Fruit fly (Drosophila melanogaster) whole organism, embryonic: ENCODE data around the gene MESR3.

Source experiments
- CG11085 ChIP-seq: fragments of 200-800 bp; sonication (Bioruptor generic); IDR thresholded peaks from 2 replicates; pipeline ENCODE4 v1.3.6; 2022; ENCODE audit warnings: missing biosample characterization, missing genetic modification characterization
- CG12659 ChIP-seq: fragments of 200-800 bp; sonication (Bioruptor generic); optimal IDR thresholded peaks from 3 replicates; lab custom pipeline; 2017; ENCODE audit warnings: mild to moderate bottlenecking, missing biosample characterization, missing genetic modification reagents, missing genetic modification characterization
- CG14014 ChIP-seq: fragments of 200-800 bp; sonication (Bioruptor generic); IDR thresholded peaks from 2 replicates; pipeline ENCODE4 v1.3.6; 2022; ENCODE audit warnings: missing biosample characterization, missing genetic modification characterization
- CG17186 ChIP-seq: fragments of 200-800 bp; sonication (Bioruptor generic); optimal IDR thresholded peaks from 3 replicates; lab custom pipeline; 2017; ENCODE audit warnings: missing biosample characterization, missing genetic modification reagents, missing genetic modification characterization
- CG17385 ChIP-seq: fragments of 200-800 bp; sonication (Bioruptor generic); optimal IDR thresholded peaks from 3 replicates; lab custom pipeline; 2018; ENCODE audit warnings: missing biosample characterization, mild to moderate bottlenecking, missing genetic modification characterization
- CG17568 ChIP-seq: fragments of 200-800 bp; sonication (Bioruptor generic); optimal IDR thresholded peaks from 2 replicates; lab custom pipeline; 2018; ENCODE audit warnings: missing biosample characterization, mild to moderate bottlenecking, missing genetic modification characterization, moderate library complexity
- CG18262 ChIP-seq: fragments of 200-800 bp; optimal IDR thresholded peaks from 3 replicates; lab custom pipeline; 2019; ENCODE audit warnings: missing biosample characterization, mild to moderate bottlenecking, missing genetic modification characterization, moderate library complexity
- CG2712 ChIP-seq: fragments of 200-800 bp; optimal IDR thresholded peaks from 3 replicates; lab custom pipeline; 2019; ENCODE audit warnings: missing biosample characterization, mild to moderate bottlenecking, missing genetic modification characterization, moderate library complexity
- CG2889 ChIP-seq: fragments of 200-800 bp; sonication (Bioruptor generic); IDR thresholded peaks from 3 replicates; pipeline ENCODE4 v1.3.6; 2022; ENCODE audit warnings: missing biosample characterization, missing genetic modification characterization
- CG3065 ChIP-seq: fragments of 200-800 bp; sonication (Bioruptor generic); optimal IDR thresholded peaks from 2 replicates; lab custom pipeline; 2016; ENCODE audit warnings: missing biosample characterization, missing genetic modification characterization
- CG3163 ChIP-seq: fragments of 200-800 bp; sonication (Bioruptor generic); optimal IDR thresholded peaks from 3 replicates; lab custom pipeline; 2016; ENCODE audit warnings: missing biosample characterization, missing genetic modification characterization
- CG32772 ChIP-seq: fragments of 200-800 bp; sonication (Bioruptor generic); IDR thresholded peaks from 2 replicates; pipeline ENCODE4 v1.3.6; 2022; ENCODE audit warnings: missing biosample characterization, missing genetic modification characterization
- CG3281 ChIP-seq: fragments of 200-800 bp; sonication (Bioruptor generic); optimal IDR thresholded peaks from 3 replicates; lab custom pipeline; 2017; ENCODE audit warnings: missing biosample characterization, mild to moderate bottlenecking, missing genetic modification characterization
- CG3995 ChIP-seq: fragments of 200-800 bp; sonication (Bioruptor generic); optimal IDR thresholded peaks from 3 replicates; lab custom pipeline; 2016; ENCODE audit warnings: missing biosample characterization, missing genetic modification characterization
- CG42726 ChIP-seq: fragments of 200-800 bp; sonication (Bioruptor generic); IDR thresholded peaks from 2 replicates; pipeline ENCODE4 v1.3.6; 2022; ENCODE audit warnings: missing biosample characterization, missing genetic modification characterization; ENCODE audit not compliant: partially characterized antibody
- CG4424 ChIP-seq: fragments of 200-800 bp; sonication (Bioruptor generic); optimal IDR thresholded peaks from 3 replicates; lab custom pipeline; 2016; ENCODE audit warnings: missing biosample characterization, missing genetic modification characterization
- CG7357 ChIP-seq: fragments of 200-800 bp; sonication (Bioruptor generic); IDR thresholded peaks from 3 replicates; pipeline ENCODE4 v1.3.6; 2022; ENCODE audit warnings: missing biosample characterization, missing genetic modification characterization
- CG8359 ChIP-seq: fragments of 200-800 bp; sonication (Bioruptor generic); optimal IDR thresholded peaks from 2 replicates; lab custom pipeline; 2017; ENCODE audit warnings: missing biosample characterization, mild to moderate bottlenecking, missing genetic modification characterization, borderline replicate concordance
- CG8924 ChIP-seq: fragments of 200-800 bp; optimal IDR thresholded peaks from 3 replicates; lab custom pipeline; 2019; ENCODE audit warnings: missing biosample characterization, mild to moderate bottlenecking, missing genetic modification characterization, moderate library complexity
- CG9437 ChIP-seq: fragments of 200-800 bp; sonication (Bioruptor generic); optimal IDR thresholded peaks from 2 replicates; lab custom pipeline; 2018; ENCODE audit warnings: missing biosample characterization, mild to moderate bottlenecking, missing genetic modification characterization
- CHES-1-like ChIP-seq: fragments of 200-800 bp; sonication (Bioruptor generic); optimal IDR thresholded peaks from 2 replicates; lab custom pipeline; 2016; ENCODE audit warnings: missing biosample characterization, missing genetic modification characterization
- D19A ChIP-seq: fragments of 200-800 bp; optimal IDR thresholded peaks from 3 replicates; lab custom pipeline; 2019; ENCODE audit warnings: missing biosample characterization, mild to moderate bottlenecking, missing genetic modification characterization, moderate library complexity
- ERR ChIP-seq: fragments of 200-800 bp; sonication (Bioruptor generic); optimal IDR thresholded peaks from 2 replicates; lab custom pipeline; 2016; ENCODE audit warnings: missing biosample characterization, missing genetic modification characterization
- Kr ChIP-seq: fragments of 200-800 bp; sonication (Bioruptor generic); optimal IDR thresholded peaks from 2 replicates; lab custom pipeline; 2017; ENCODE audit warnings: missing biosample characterization, mild to moderate bottlenecking, missing genetic modification characterization
- Mes4 ChIP-seq: fragments of 200-800 bp; sonication (Bioruptor generic); optimal IDR thresholded peaks from 2 replicates; lab custom pipeline; 2016; ENCODE audit warnings: missing biosample characterization, missing genetic modification characterization
- NC2α ChIP-seq: fragments of 200-800 bp; sonication (Bioruptor generic); optimal IDR thresholded peaks from 2 replicates; lab custom pipeline; 2016; ENCODE audit warnings: missing biosample characterization, missing genetic modification characterization
- Oaz ChIP-seq: fragments of 200-800 bp; sonication (Bioruptor generic); IDR thresholded peaks from 2 replicates; pipeline ENCODE4 v1.3.6; 2022; ENCODE audit warnings: missing biosample characterization, missing genetic modification characterization
- Pdp1 ChIP-seq, 2 experiments: fragments of 200-800 bp; sonication (Bioruptor generic); optimal IDR thresholded peaks; 3 replicates each; lab custom pipeline; 2016; ENCODE audit warnings: missing biosample characterization in 2 of 2, missing genetic modification characterization in 2 of 2, mild to moderate bottlenecking in 1 of 2, moderate library complexity in 1 of 2
- Rfx ChIP-seq: fragments of 200-800 bp; sonication (Bioruptor generic); IDR thresholded peaks from 2 replicates; pipeline ENCODE4 v1.3.6; 2022; ENCODE audit warnings: missing biosample characterization, missing genetic modification characterization
- Spps ChIP-seq: fragments of 200-800 bp; sonication (Bioruptor generic); optimal IDR thresholded peaks from 2 replicates; lab custom pipeline; 2018; ENCODE audit warnings: missing biosample characterization, mild to moderate bottlenecking, missing genetic modification characterization
- abd-A ChIP-seq: fragments of 200-800 bp; sonication (Bioruptor generic); optimal IDR thresholded peaks from 3 replicates; lab custom pipeline; 2019; ENCODE audit warnings: missing biosample characterization, mild to moderate bottlenecking, missing genetic modification characterization, moderate library complexity
- aop ChIP-seq: fragments of 200-800 bp; sonication (Bioruptor generic); IDR thresholded peaks from 2 replicates; pipeline ENCODE4 v1.3.6; 2022; ENCODE audit warnings: missing biosample characterization, missing genetic modification characterization
- ara ChIP-seq: fragments of 200-800 bp; sonication (Bioruptor generic); IDR thresholded peaks from 2 replicates; pipeline ENCODE4 v1.3.6; 2022; ENCODE audit warnings: missing biosample characterization, missing genetic modification characterization
- ash1 ChIP-seq: fragments of 200-800 bp; sonication (Bioruptor generic); optimal IDR thresholded peaks from 2 replicates; lab custom pipeline; 2018; ENCODE audit warnings: missing biosample characterization, mild to moderate bottlenecking, missing genetic modification characterization
- bowl ChIP-seq: fragments of 200-800 bp; sonication (Bioruptor generic); IDR thresholded peaks from 2 replicates; pipeline ENCODE4 v1.3.6; 2022; ENCODE audit warnings: missing biosample characterization, missing genetic modification characterization
- exex ChIP-seq: fragments of 200-800 bp; sonication (Bioruptor generic); optimal IDR thresholded peaks from 4 replicates; lab custom pipeline; 2018; ENCODE audit warnings: missing biosample characterization, mild to moderate bottlenecking, missing genetic modification characterization, moderate library complexity
- gt ChIP-seq: fragments of 200-800 bp; sonication (Bioruptor generic); IDR thresholded peaks from 2 replicates; pipeline ENCODE4 v1.3.6; 2022; ENCODE audit warnings: missing biosample characterization, missing genetic modification characterization
- ham ChIP-seq: fragments of 200-800 bp; sonication (Bioruptor generic); IDR thresholded peaks from 2 replicates; pipeline ENCODE4 v1.3.6; 2022; ENCODE audit warnings: missing biosample characterization, missing genetic modification characterization
- her ChIP-seq: fragments of 200-800 bp; sonication (Bioruptor generic); optimal IDR thresholded peaks from 2 replicates; lab custom pipeline; 2016; ENCODE audit warnings: missing biosample characterization, missing genetic modification characterization
- hkb ChIP-seq, 2 experiments: fragments of 200-800 bp in 1 of 2; fragments of >200 bp in 1 of 2; sonication (Bioruptor generic) in 1 of 2; IDR thresholded peaks in 1 of 2; optimal IDR thresholded peaks in 1 of 2; 2 replicates each; pipeline versions ENCODE4 v1.3.6 to Lab custom; 2017 to 2022; ENCODE audit warnings: missing biosample characterization in 1 of 2, missing genetic modification characterization in 1 of 2
- ind ChIP-seq: fragments of 200-800 bp; sonication (Bioruptor generic); optimal IDR thresholded peaks from 3 replicates; lab custom pipeline; 2016; ENCODE audit warnings: missing biosample characterization, missing genetic modification characterization
- insv ChIP-seq, 2 experiments: fragments of 200-800 bp; sonication (Bioruptor generic); optimal IDR thresholded peaks; 3 replicates each; lab custom pipeline; 2016 to 2018; ENCODE audit warnings: missing biosample characterization in 2 of 2, missing genetic modification characterization in 2 of 2
- nerfin-1 ChIP-seq: fragments of 200-800 bp; sonication (Bioruptor generic); optimal IDR thresholded peaks from 3 replicates; lab custom pipeline; 2019; ENCODE audit warnings: missing biosample characterization, mild to moderate bottlenecking, missing genetic modification characterization, moderate library complexity
- onecut ChIP-seq: fragments of 200-800 bp; sonication (Bioruptor generic); IDR thresholded peaks from 2 replicates; pipeline ENCODE4 v1.3.6; 2022; ENCODE audit warnings: missing biosample characterization, missing genetic modification characterization
- pita ChIP-seq: fragments of 200-800 bp; sonication (Bioruptor generic); optimal IDR thresholded peaks from 2 replicates; lab custom pipeline; 2017; ENCODE audit warnings: missing biosample characterization, mild to moderate bottlenecking, missing genetic modification characterization
- psq ChIP-seq: fragments of 200-800 bp; sonication (Bioruptor generic); optimal IDR thresholded peaks from 2 replicates; lab custom pipeline; 2017; ENCODE audit warnings: missing biosample characterization, missing genetic modification characterization
- run ChIP-seq: fragments of 200-800 bp; sonication (Bioruptor generic); optimal IDR thresholded peaks from 3 replicates; lab custom pipeline; 2018; ENCODE audit warnings: missing biosample characterization, mild to moderate bottlenecking, missing genetic modification characterization
- tio ChIP-seq: fragments of 200-800 bp; sonication (Bioruptor generic); optimal IDR thresholded peaks from 2 replicates; lab custom pipeline; 2017; ENCODE audit warnings: missing biosample characterization, missing genetic modification characterization, inconsistent platforms
- unc-4 ChIP-seq: fragments of 200-800 bp; sonication (Bioruptor generic); IDR thresholded peaks from 2 replicates; pipeline ENCODE4 v1.3.6; 2022; ENCODE audit warnings: missing biosample characterization, missing genetic modification characterization; ENCODE audit not compliant: partially characterized antibody
- yki ChIP-seq: fragments of >200 bp; optimal IDR thresholded peaks from 3 replicates; lab custom pipeline; 2018
- zf30C ChIP-seq: fragments of 200-800 bp; sonication (Bioruptor generic); optimal IDR thresholded peaks from 3 replicates; lab custom pipeline; 2018; ENCODE audit warnings: missing biosample characterization, mild to moderate bottlenecking, missing genetic modification characterization

The MESR3 gene

dm6 chr2L:18694724-18695105 lies 77.7 kb downstream of the MESR3 start (continued):
- TF ChIP-seq zf30C (peak; percentile 49), her (GFP tag; lab: Kevin White, UChicago) (no peak), CG4424 (GFP tag; lab: Kevin White, UChicago) (no peak), yki (lab: Kevin White, UChicago) (no peak), bowl (GFP tag; lab: Robert Waterston, UW) (no peak), ERR (no peak), CG3163 (GFP tag; lab: Kevin White, UChicago) (no peak), Pdp1 (GFP tag; optimal IDR thresholded peaks at IDR 0.05; lab: Kevin White, UChicago) (no peak), CG18262 (tag; lab: Kevin White, UChicago) (no peak), ash1 (GFP tag; lab: Kevin White, UChicago) (no peak), aop (GFP tag; lab: Robert Waterston, UW) (no peak), ind (GFP tag; lab: Kevin White, UChicago) (peak; percentile 22), CG2889 (GFP tag; lab: Robert Waterston, UW) (no peak), Spps (no peak), abd-A (tag; lab: Kevin White, UChicago) (no peak), CG14014 (peak; percentile 37; the same call in 1 of the 2 replicates), D19A (tag; lab: Kevin White, UChicago) (no peak), ham (no peak), onecut (GFP tag; lab: Robert Waterston, UW) (no peak), insv (GFP tag; optimal IDR thresholded peaks at IDR 0.05; lab: Kevin White, UChicago) (no peak), psq (no peak), Mes4 (GFP tag; lab: Kevin White, UChicago) (no peak), CG3995 (no peak), CG3065 (no peak), gt (GFP tag; lab: Robert Waterston, UW) (no peak), CG12659 (GFP tag; lab: Kevin White, UChicago) (no peak), CG17385 (GFP tag; lab: Kevin White, UChicago) (peak; percentile 18), CG2712 (tag; lab: Kevin White, UChicago) (peak; percentile 29), Rfx (peak; percentile 80), Kr (GFP tag; lab: Kevin White, UChicago) (no peak), CG32772 (GFP tag; lab: Robert Waterston, UW) (no peak), NC2α (no peak), run (no peak), unc-4 (no peak), CG9437 (GFP tag; lab: Kevin White, UChicago) (no peak), CG17186 (GFP tag; lab: Kevin White, UChicago) (no peak), CG7357 (GFP tag; lab: Robert Waterston, UW) (no peak), Oaz (GFP tag; lab: Robert Waterston, UW) (peak; percentile 49; the same call in 1 of the 2 replicates), ara (GFP tag; lab: Robert Waterston, UW) (peak; percentile 33; the same call in 1 of the 2 replicates), CG11085 (GFP tag; lab: Robert Waterston, UW) (no peak), tio (peak; percentile 30), exex (no peak), pita (GFP tag; lab: Kevin White, UChicago) (no peak), CG3281 (GFP tag; lab: Kevin White, UChicago) (no peak), CG8924 (no peak), CHES-1-like (GFP tag; lab: Kevin White, UChicago) (no peak), CG8359 (GFP tag; lab: Kevin White, UChicago) (no peak), CG17568 (GFP tag; lab: Kevin White, UChicago) (no peak), CG42726 (GFP tag; lab: Robert Waterston, UW) (no peak), hkb (optimal IDR thresholded peaks at IDR 0.05; lab: Kevin White, UChicago) (no peak), hkb (GFP tag; IDR thresholded peaks at IDR 0.05; lab: Robert Waterston, UW) (peak; percentile 63), nerfin-1 (tag; lab: Kevin White, UChicago) (no peak)
